Worm (Caenorhabditis elegans) whole organism, L2 larva: ENCODE data around the gene nhr-241.

Source experiments
- C34F6.9 ChIP-seq: fragments of 150-350 bp; optimal IDR thresholded peaks from 2 replicates; lab custom pipeline; 2014; ENCODE audit warnings: missing biosample characterization, missing genetic modification characterization
- F13H6.1 ChIP-seq: sonication (generic microtip); optimal IDR thresholded peaks from 2 replicates; lab custom pipeline; 2016; ENCODE audit warnings: missing genetic modification characterization, missing compliant biosample characterization
- R02D3.7 ChIP-seq: fragments of 150-350 bp; optimal IDR thresholded peaks from 2 replicates; lab custom pipeline; 2014; ENCODE audit warnings: missing biosample characterization, missing genetic modification characterization
- Y55F3AM.14 ChIP-seq: fragments of 200-800 bp; sonication (Bioruptor generic); optimal IDR thresholded peaks from 2 replicates; lab custom pipeline; 2018; ENCODE audit warnings: mild to moderate bottlenecking, missing genetic modification characterization, missing compliant biosample characterization
- ZK546.5 ChIP-seq: sonication (generic microtip); optimal IDR thresholded peaks from 2 replicates; lab custom pipeline; 2017; ENCODE audit warnings: missing biosample characterization, missing genetic modification characterization
- aly-2 ChIP-seq: fragments of 150-350 bp; optimal IDR thresholded peaks from 2 replicates; lab custom pipeline; 2014; ENCODE audit warnings: missing biosample characterization, missing genetic modification characterization
- ama-1 ChIP-seq: fragments of 150-350 bp; optimal IDR thresholded peaks from 2 replicates; lab custom pipeline; 2018; ENCODE audit warnings: inconsistent platforms
- blmp-1 ChIP-seq: sonication (generic microtip); optimal IDR thresholded peaks from 2 replicates; lab custom pipeline; 2017; ENCODE audit warnings: missing genetic modification characterization, mild to moderate bottlenecking, missing compliant biosample characterization, antibody characterized with exemption, moderate library complexity; ENCODE audit not compliant: insufficient read depth
- ceh-16 ChIP-seq: fragments of 150-350 bp; optimal IDR thresholded peaks from 2 replicates; lab custom pipeline; 2014; ENCODE audit warnings: missing biosample characterization, missing genetic modification characterization
- egl-27 ChIP-seq: sonication (generic microtip); optimal IDR thresholded peaks from 3 replicates; lab custom pipeline; 2017; ENCODE audit warnings: missing biosample characterization, missing genetic modification reagents, missing genetic modification characterization
- elt-1 ChIP-seq: fragments of 150-350 bp; optimal IDR thresholded peaks from 2 replicates; lab custom pipeline; 2014; ENCODE audit warnings: missing biosample characterization, missing genetic modification characterization
- elt-3 ChIP-seq: sonication (generic microtip); optimal IDR thresholded peaks from 2 replicates; lab custom pipeline; 2017; ENCODE audit warnings: missing biosample characterization, missing genetic modification characterization
- fos-1 ChIP-seq: fragments of 150-350 bp; optimal IDR thresholded peaks from 2 replicates; lab custom pipeline; 2014; ENCODE audit warnings: missing biosample characterization, missing genetic modification characterization
- lin-11 ChIP-seq: fragments of 150-350 bp; sonication (generic microtip); optimal IDR thresholded peaks from 2 replicates; lab custom pipeline; 2014; ENCODE audit warnings: missing biosample characterization, missing genetic modification characterization, inconsistent platforms, mixed read lengths
- lin-13 ChIP-seq: fragments of 150-350 bp; optimal IDR thresholded peaks from 2 replicates; lab custom pipeline; 2014; ENCODE audit warnings: missing biosample characterization, missing genetic modification reagents, missing genetic modification characterization
- lsy-2 ChIP-seq, 2 experiments: fragments of 150-350 bp in 1 of 2; sonication (generic microtip) in 1 of 2; optimal IDR thresholded peaks; 2 replicates each; lab custom pipeline; 2014 to 2017; ENCODE audit warnings: missing biosample characterization in 2 of 2, missing genetic modification characterization in 2 of 2
- mbf-1 ChIP-seq: sonication (generic microtip); optimal IDR thresholded peaks from 2 replicates; lab custom pipeline; 2017; ENCODE audit warnings: missing biosample characterization, missing genetic modification characterization
- mdl-1 ChIP-seq, 2 experiments: fragments of 150-350 bp in 1 of 2; sonication (generic microtip) in 1 of 2; optimal IDR thresholded peaks; 2 replicates each; lab custom pipeline; 2017; ENCODE audit warnings: missing biosample characterization in 2 of 2, missing genetic modification characterization in 2 of 2
- nhr-11 ChIP-seq: fragments of 150-350 bp; optimal IDR thresholded peaks from 2 replicates; lab custom pipeline; 2014; ENCODE audit warnings: missing biosample characterization, missing genetic modification characterization
- nhr-12 ChIP-seq: fragments of 150-350 bp; optimal IDR thresholded peaks from 2 replicates; lab custom pipeline; 2014; ENCODE audit warnings: missing biosample characterization, missing genetic modification characterization
- nhr-129 ChIP-seq: fragments of 150-350 bp; optimal IDR thresholded peaks from 2 replicates; lab custom pipeline; 2014; ENCODE audit warnings: missing biosample characterization, missing genetic modification characterization
- nhr-21 ChIP-seq: fragments of 150-350 bp; optimal IDR thresholded peaks from 2 replicates; lab custom pipeline; 2014; ENCODE audit warnings: missing biosample characterization, missing genetic modification characterization
- nhr-23 ChIP-seq: fragments of 150-350 bp; optimal IDR thresholded peaks from 2 replicates; lab custom pipeline; 2014; ENCODE audit warnings: missing biosample characterization, missing genetic modification reagents, missing genetic modification characterization
- nhr-237 ChIP-seq: fragments of 150-350 bp; optimal IDR thresholded peaks from 2 replicates; lab custom pipeline; 2014; ENCODE audit warnings: missing biosample characterization, missing genetic modification characterization
- nhr-6 ChIP-seq: fragments of 150-350 bp; optimal IDR thresholded peaks from 2 replicates; lab custom pipeline; 2014; ENCODE audit warnings: missing biosample characterization, missing genetic modification characterization
- sem-4 ChIP-seq: fragments of 150-350 bp; optimal IDR thresholded peaks from 2 replicates; lab custom pipeline; 2014; ENCODE audit warnings: missing biosample characterization, missing genetic modification reagents, missing genetic modification characterization
- sma-3 ChIP-seq: sonication (generic microtip); optimal IDR thresholded peaks from 2 replicates; lab custom pipeline; 2016; ENCODE audit warnings: missing genetic modification reagents, missing genetic modification characterization, missing compliant biosample characterization
- unc-39 ChIP-seq: fragments of 150-350 bp; optimal IDR thresholded peaks from 2 replicates; lab custom pipeline; 2014; ENCODE audit warnings: missing biosample characterization, missing genetic modification characterization
- unc-55 ChIP-seq: fragments of 150-350 bp; sonication (generic microtip); optimal IDR thresholded peaks from 3 replicates; lab custom pipeline; 2014; ENCODE audit warnings: missing biosample characterization, missing genetic modification reagents, missing genetic modification characterization
- unc-62 ChIP-seq: fragments of 150-350 bp; optimal IDR thresholded peaks from 2 replicates; lab custom pipeline; 2014; ENCODE audit warnings: missing biosample characterization, missing genetic modification reagents, missing genetic modification characterization
- zag-1 ChIP-seq: fragments of 150-350 bp; optimal IDR thresholded peaks from 2 replicates; lab custom pipeline; 2014; ENCODE audit warnings: missing biosample characterization, missing genetic modification characterization

nhr-241 gene

ce11 chrV:18662333-18662732 lies 36.9 kb upstream of the nhr-241 start:
- TF ChIP-seq sma-3 (GFP tag; lab: Kevin White, UChicago) (no peak), blmp-1 (no peak), elt-1 (tag; lab: Kevin White, UChicago) (no peak), unc-55 (GFP tag; lab: Kevin White, UChicago) (no peak)

- TF ChIP-seq egl-27 (no peak), ceh-16 (tag; lab: Kevin White, UChicago) (no peak), elt-1 (tag; lab: Kevin White, UChicago) (no peak), elt-3 (tag; lab: Kevin White, UChicago) (no peak), unc-39 (no peak), nhr-129 (tag; lab: Kevin White, UChicago) (no peak)
- TF ChIP-seq, all 48 proteins: peak for 0
These were observed 35.2 kb upstream of the nhr-241 start, which contains the start of gene Y69H2.3 for ce11 chrV:18664026-18664425. Gene Y69H2.3 (minus strand): TSS chrV:18664126.

ce11 chrV:18667179-18667578 lies 32.1 kb upstream of the nhr-241 start:
- TF ChIP-seq C34F6.9 (tag; lab: Kevin White, UChicago), result no peak
- no peak for TF ChIP-seq nhr-23 (tag; lab: Kevin White, UChicago)
- no peak for TF ChIP-seq mbf-1 (tag; lab: Kevin White, UChicago)
- TF ChIP-seq lin-13 (GFP tag; lab: Kevin White, UChicago), result no peak
- TF ChIP-seq nhr-6 (tag; lab: Kevin White, UChicago), result no peak
- no peak for TF ChIP-seq unc-39
- no peak for TF ChIP-seq nhr-237 (tag; lab: Kevin White, UChicago)

ce11 chrV:18670017-18670416 lies 29.2 kb upstream of the nhr-241 start, which contains the start of gene Y69H2.10:
Gene Y69H2.10 (plus strand): TSS chrV:18670317.
- TF ChIP-seq ZK546.5 (no peak), lin-11 (tag; lab: Kevin White, UChicago) (no peak), fos-1 (tag; lab: Kevin White, UChicago) (no peak), lin-13 (GFP tag; lab: Kevin White, UChicago) (no peak), egl-27 (no peak)

ce11 chrV:18671811-18672210 lies 27.4 kb upstream of the nhr-241 start:
- TF ChIP-seq fos-1 (tag; lab: Kevin White, UChicago) (no peak), egl-27 (no peak), nhr-12 (no peak), R02D3.7 (tag; lab: Kevin White, UChicago) (no peak), unc-62 (GFP tag; lab: Kevin White, UChicago) (no peak), lsy-2 (tag; optimal IDR thresholded peaks at IDR 0.05; lab: Kevin White, UChicago) (no peak), mdl-1 (tag; optimal IDR thresholded peaks at IDR 0.05; lab: Kevin White, UChicago) (no peak), unc-55 (GFP tag; lab: Kevin White, UChicago) (no peak), nhr-237 (tag; lab: Kevin White, UChicago) (no peak), nhr-11 (tag; lab: Kevin White, UChicago) (no peak), ceh-16 (tag; lab: Kevin White, UChicago) (no peak), elt-3 (tag; lab: Kevin White, UChicago) (no peak), Y55F3AM.14 (GFP tag; lab: Kevin White, UChicago) (no peak), nhr-21 (tag; lab: Kevin White, UChicago) (no peak), zag-1 (tag; lab: Kevin White, UChicago) (no peak)

- TF ChIP-seq aly-2 (tag; lab: Kevin White, UChicago) (no peak), blmp-1 (no peak), sem-4 (tag; lab: Kevin White, UChicago) (no peak), nhr-21 (tag; lab: Kevin White, UChicago) (no peak), F13H6.1 (tag; lab: Kevin White, UChicago) (no peak), egl-27 (no peak), lin-11 (tag; lab: Kevin White, UChicago) (no peak), nhr-12 (no peak), lin-13 (GFP tag; lab: Kevin White, UChicago) (no peak), ceh-16 (tag; lab: Kevin White, UChicago) (no peak), ama-1 (lab: Kevin White, UChicago) (no peak), unc-62 (GFP tag; lab: Kevin White, UChicago) (no peak), Y55F3AM.14 (GFP tag; lab: Kevin White, UChicago) (no peak)
- TF ChIP-seq, all 48 proteins: peak for 0
These were observed 24.9 kb upstream of the nhr-241 start for ce11 chrV:18674367-18674766.
